Fruit fly (Drosophila melanogaster): ENCODE measurements around the gene dmt.

dmt gene

DNA sequence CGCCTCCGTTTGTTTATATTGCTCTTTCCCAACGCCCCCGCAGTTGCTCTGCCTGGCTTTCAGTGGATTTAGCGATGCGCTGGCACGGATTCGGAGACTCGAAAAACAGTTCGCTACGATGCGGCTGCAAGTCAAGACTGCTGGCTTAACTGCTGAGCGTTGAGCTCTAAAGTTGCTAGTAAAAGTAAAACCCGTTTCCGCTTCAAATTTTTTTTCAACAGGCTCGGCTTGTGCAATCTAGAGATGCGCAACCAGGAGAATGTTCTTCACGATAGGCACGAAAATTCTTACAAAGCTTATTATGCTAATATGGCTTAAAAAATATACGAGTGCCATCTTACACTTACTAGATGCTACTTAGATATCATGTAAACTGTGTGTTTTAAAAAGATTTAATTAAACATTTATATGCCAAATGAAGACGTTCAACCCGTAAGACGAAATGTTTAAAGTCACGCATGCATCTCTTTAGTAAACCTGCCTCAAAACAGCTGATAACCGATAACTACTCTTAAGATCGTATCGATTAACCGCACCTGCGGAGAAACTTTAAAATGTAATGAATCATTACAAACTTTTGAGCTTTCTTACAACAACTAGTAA lies 36.4 kb downstream of the dmt start, which contains the start of gene CG12948 (continued):
- peak; percentile 4 for TF ChIP-seq Spps (tag; optimal IDR thresholded peaks at IDR 0.05)
- no peak for TF ChIP-seq CG17912 (GFP tag; optimal IDR thresholded peaks at IDR 0.05)
- TF ChIP-seq CG30403 (GFP tag; optimal IDR thresholded peaks at IDR 0.05), result peak; percentile 72
- TF ChIP-seq CG9437 (GFP tag; optimal IDR thresholded peaks at IDR 0.05), result peak; percentile 30
- TF ChIP-seq Gug (GFP tag; IDR thresholded peaks at IDR 0.05), result peak; percentile 6; the same call in 1 of the 4 replicates
- TF ChIP-seq onecut (GFP tag; IDR thresholded peaks at IDR 0.05), result 0 out of 2 replicates have a peak, but pooled peaks have one; percentile 19
- peak; percentile 31 for TF ChIP-seq CG8388 (GFP tag; optimal IDR thresholded peaks at IDR 0.05)
- peak; percentile 54 for TF ChIP-seq CG13296 (GFP tag; optimal IDR thresholded peaks at IDR 0.05)
- TF ChIP-seq CG12219 (GFP tag; optimal IDR thresholded peaks at IDR 0.05), result peak; percentile 4
- TF ChIP-seq CG31441 (GFP tag; IDR thresholded peaks at IDR 0.05), result no peak; the same call in 1 of the 2 replicates
- TF ChIP-seq CG15479 (GFP tag; optimal IDR thresholded peaks at IDR 0.05), result peak; percentile 46
- no peak for TF ChIP-seq CG10654 (GFP tag; optimal IDR thresholded peaks at IDR 0.05)
- TF ChIP-seq Deaf1 (tag; optimal IDR thresholded peaks at IDR 0.05), result no peak
- peak; percentile 41 for TF ChIP-seq tx (GFP tag; optimal IDR thresholded peaks at IDR 0.05)
- peak; percentile 77 for TF ChIP-seq amos (GFP tag; IDR thresholded peaks at IDR 0.05; ENCODE audit: partially characterized antibody)
- TF ChIP-seq bbx (GFP tag; IDR thresholded peaks at IDR 0.05; ENCODE audit: partially characterized antibody), result peak; percentile 75
- no peak for TF ChIP-seq Hand (GFP tag; optimal IDR thresholded peaks at IDR 0.05)
- peak; percentile 42; the same call in 1 of the 2 replicates for TF ChIP-seq al (GFP tag; IDR thresholded peaks at IDR 0.05)
- peak; percentile 57 for TF ChIP-seq CG2116 (GFP tag; optimal IDR thresholded peaks at IDR 0.05)
- TF ChIP-seq Fer3 (tag; optimal IDR thresholded peaks at IDR 0.05), result peak; percentile 55
- TF ChIP-seq CoRest (tag; optimal IDR thresholded peaks at IDR 0.05), result peak; percentile 58
- TF ChIP-seq Sin3A (optimal IDR thresholded peaks at IDR 0.05), result peak; percentile 55
- TF ChIP-seq mam (GFP tag; optimal IDR thresholded peaks at IDR 0.05), result peak; percentile 60
- no peak for TF ChIP-seq CG7745 (tag; optimal IDR thresholded peaks at IDR 0.05)
- TF ChIP-seq unpg (GFP tag; optimal IDR thresholded peaks at IDR 0.05), result no peak
- peak; percentile 52 for TF ChIP-seq CG18262 (tag; optimal IDR thresholded peaks at IDR 0.05)
- no peak for TF ChIP-seq repo (GFP tag; optimal IDR thresholded peaks at IDR 0.05)
- peak; percentile 62 for TF ChIP-seq pros (GFP tag; optimal IDR thresholded peaks at IDR 0.05)
- TF ChIP-seq aop (GFP tag; IDR thresholded peaks at IDR 0.05), result no peak
- peak; percentile 16 for TF ChIP-seq CG1792 (GFP tag; optimal IDR thresholded peaks at IDR 0.05)
- TF ChIP-seq dmrt11E (tag; optimal IDR thresholded peaks at IDR 0.05), result peak; percentile 46
- no peak for TF ChIP-seq CG8359 (GFP tag; optimal IDR thresholded peaks at IDR 0.05; ENCODE audit: borderline replicate concordance)
- TF ChIP-seq CG42726 (GFP tag; IDR thresholded peaks at IDR 0.05; ENCODE audit: partially characterized antibody), result 0 out of 2 replicates have a peak, but pooled peaks have one; percentile 19
- no peak for TF ChIP-seq Ravus (GFP tag; IDR thresholded peaks at IDR 0.05)
- TF ChIP-seq Hr3 (GFP tag; optimal IDR thresholded peaks at IDR 0.05), result peak; percentile 22
- no peak; the same call in 2 of the 3 replicates for TF ChIP-seq zfh1 (GFP tag; IDR thresholded peaks at IDR 0.05)
- peak; percentile 35 for TF ChIP-seq CG10979 (tag; optimal IDR thresholded peaks at IDR 0.05)
- no peak for TF ChIP-seq D19A (tag; optimal IDR thresholded peaks at IDR 0.05)
- peak; percentile 49 for TF ChIP-seq nerfin-1 (tag; optimal IDR thresholded peaks at IDR 0.05)
- no peak for TF ChIP-seq Lim3 (GFP tag; IDR thresholded peaks at IDR 0.05)
- no peak for TF ChIP-seq pb (GFP tag; optimal IDR thresholded peaks at IDR 0.05)
- TF ChIP-seq CG1602 (GFP tag; optimal IDR thresholded peaks at IDR 0.05), result peak; percentile 32
- TF ChIP-seq vfl (GFP tag; optimal IDR thresholded peaks at IDR 0.05), result peak; percentile 39
- no peak for TF ChIP-seq CG15601 (tag; optimal IDR thresholded peaks at IDR 0.05)
- TF ChIP-seq Adf1 (GFP tag; IDR thresholded peaks at IDR 0.05), result peak; percentile 26; the same call in 1 of the 2 replicates
- TF ChIP-seq Neu2 (GFP tag; optimal IDR thresholded peaks at IDR 0.05; ENCODE audit: borderline replicate concordance), result no peak
- TF ChIP-seq Dip3 (GFP tag; optimal IDR thresholded peaks at IDR 0.05), result peak; percentile 45
- TF ChIP-seq Stat92E (GFP tag; optimal IDR thresholded peaks at IDR 0.05), result no peak
- TF ChIP-seq fd64A (GFP tag; optimal IDR thresholded peaks at IDR 0.05), result peak; percentile 4
